Fruit fly (Drosophila melanogaster) whole organism, embryonic: ENCODE measurements around the gene CG43998.
A peak's percentile ranks its signal among the peaks of the same experiment; 100 is the strongest.

Experiments
- ATbp ChIP-seq: fragments of 200-800 bp; sonication (Bioruptor generic); optimal IDR thresholded peaks from 2 replicates; lab custom pipeline; 2017; ENCODE audit warnings: missing biosample characterization, mild to moderate bottlenecking, missing genetic modification characterization, missing genetic modification reagents
- Atf-2 ChIP-seq: fragments of 200-800 bp; sonication (Bioruptor generic); optimal IDR thresholded peaks from 2 replicates; lab custom pipeline; 2016; ENCODE audit warnings: missing biosample characterization, missing genetic modification characterization
- C15 ChIP-seq: fragments of 200-800 bp; sonication (Bioruptor generic); IDR thresholded peaks from 3 replicates; pipeline ENCODE4 v1.3.6; 2022; ENCODE audit warnings: missing biosample characterization, missing genetic modification characterization
- CG10209 ChIP-seq: fragments of 200-800 bp; sonication (Bioruptor generic); optimal IDR thresholded peaks from 3 replicates; lab custom pipeline; 2017; ENCODE audit warnings: missing biosample characterization, mild to moderate bottlenecking, missing genetic modification characterization, missing genetic modification reagents
- CG10959 ChIP-seq: fragments of 200-800 bp; sonication (Bioruptor generic); IDR thresholded peaks from 2 replicates; pipeline ENCODE4 v1.3.6; 2022; ENCODE audit warnings: missing biosample characterization, missing genetic modification characterization
- CG11696 ChIP-seq: fragments of 200-800 bp; sonication (Bioruptor generic); IDR thresholded peaks from 2 replicates; pipeline ENCODE4 v1.3.6; 2022; ENCODE audit warnings: missing biosample characterization, missing genetic modification characterization
- CG13775 ChIP-seq: fragments of 200-800 bp; sonication (Bioruptor generic); optimal IDR thresholded peaks from 3 replicates; lab custom pipeline; 2017; ENCODE audit warnings: missing biosample characterization, mild to moderate bottlenecking, missing genetic modification characterization
- CG14050 ChIP-seq: fragments of 200-800 bp; sonication (Bioruptor generic); IDR thresholded peaks from 3 replicates; pipeline ENCODE4 v1.3.6; 2022; ENCODE audit warnings: missing biosample characterization, missing genetic modification characterization
- CG1603 ChIP-seq: fragments of 200-800 bp; sonication (Bioruptor generic); optimal IDR thresholded peaks from 2 replicates; lab custom pipeline; 2019; ENCODE audit warnings: missing biosample characterization, mild to moderate bottlenecking, missing genetic modification characterization, moderate library complexity
- CG17361 ChIP-seq: fragments of 200-800 bp; sonication (Bioruptor generic); IDR thresholded peaks from 3 replicates; pipeline ENCODE4 v1.3.6; 2022; ENCODE audit warnings: missing biosample characterization, missing genetic modification characterization
- CG17385 ChIP-seq: fragments of 200-800 bp; sonication (Bioruptor generic); optimal IDR thresholded peaks from 3 replicates; lab custom pipeline; 2018; ENCODE audit warnings: missing biosample characterization, mild to moderate bottlenecking, missing genetic modification characterization
- CG17802 ChIP-seq: fragments of 200-800 bp; sonication (Bioruptor generic); optimal IDR thresholded peaks from 2 replicates; lab custom pipeline; 2018; ENCODE audit warnings: missing biosample characterization, mild to moderate bottlenecking, missing genetic modification characterization, moderate library complexity
- CG18476 ChIP-seq: fragments of 200-800 bp; sonication (Bioruptor generic); optimal IDR thresholded peaks from 2 replicates; lab custom pipeline; 2016; ENCODE audit warnings: missing biosample characterization, mild to moderate bottlenecking, missing genetic modification characterization
- CG3995 ChIP-seq: fragments of 200-800 bp; sonication (Bioruptor generic); optimal IDR thresholded peaks from 3 replicates; lab custom pipeline; 2016; ENCODE audit warnings: missing biosample characterization, missing genetic modification characterization
- CG4360 ChIP-seq: fragments of 200-800 bp; sonication (Bioruptor generic); IDR thresholded peaks from 2 replicates; pipeline ENCODE4 v1.3.6; 2022; ENCODE audit warnings: missing biosample characterization, missing genetic modification characterization
- CG5953 ChIP-seq: fragments of 200-800 bp; sonication (Bioruptor generic); IDR thresholded peaks from 2 replicates; pipeline ENCODE4 v1.3.6; 2022; ENCODE audit warnings: missing biosample characterization, missing genetic modification characterization
- CG6765 ChIP-seq: fragments of 200-800 bp; sonication (Bioruptor generic); optimal IDR thresholded peaks from 3 replicates; lab custom pipeline; 2017; ENCODE audit warnings: missing biosample characterization, mild to moderate bottlenecking, missing genetic modification characterization
- CG7987 ChIP-seq: fragments of 200-800 bp; sonication (Bioruptor generic); optimal IDR thresholded peaks from 2 replicates; lab custom pipeline; 2018; ENCODE audit warnings: missing biosample characterization, mild to moderate bottlenecking, missing genetic modification characterization, moderate library complexity
- CG8290 ChIP-seq, 3 experiments: fragments of 200-800 bp; sonication (Bioruptor generic); optimal IDR thresholded peaks; 2 replicates each; lab custom pipeline; 2016 to 2019; ENCODE audit warnings: missing biosample characterization in 3 of 3, missing genetic modification characterization in 3 of 3, mild to moderate bottlenecking in 2 of 3, moderate library complexity in 1 of 3
- CTCF ChIP-seq: fragments of 200-800 bp; sonication (Bioruptor generic); optimal IDR thresholded peaks from 2 replicates; lab custom pipeline; 2017; ENCODE audit warnings: missing biosample characterization, mild to moderate bottlenecking, missing genetic modification characterization, moderate library complexity
- CrebB ChIP-seq: fragments of 200-800 bp; sonication (Bioruptor generic); optimal IDR thresholded peaks from 3 replicates; lab custom pipeline; 2018; ENCODE audit warnings: missing biosample characterization, mild to moderate bottlenecking, missing genetic modification characterization
- Dad ChIP-seq: fragments of 200-800 bp; sonication (Bioruptor generic); optimal IDR thresholded peaks from 3 replicates; lab custom pipeline; 2016; ENCODE audit warnings: missing biosample characterization, missing genetic modification characterization
- HHEX ChIP-seq: fragments of 200-800 bp; sonication (Bioruptor generic); optimal IDR thresholded peaks from 3 replicates; lab custom pipeline; 2017; ENCODE audit warnings: missing biosample characterization, mild to moderate bottlenecking, missing genetic modification characterization, missing genetic modification reagents
- Lpt ChIP-seq: fragments of >200 bp; optimal IDR thresholded peaks from 2 replicates; lab custom pipeline; 2018; ENCODE audit warnings: missing biosample characterization, missing genetic modification characterization
- MBD-R2 ChIP-seq: fragments of 200-800 bp; sonication (Bioruptor generic); IDR thresholded peaks from 2 replicates; pipeline ENCODE4 v1.3.6; 2022; ENCODE audit warnings: missing biosample characterization, missing genetic modification characterization
- MESR4 ChIP-seq: fragments of 200-800 bp; sonication (Bioruptor generic); optimal IDR thresholded peaks from 2 replicates; lab custom pipeline; 2018; ENCODE audit warnings: missing biosample characterization, mild to moderate bottlenecking, missing genetic modification characterization, moderate library complexity
- MTF-1 ChIP-seq: fragments of 200-800 bp; sonication (Bioruptor generic); optimal IDR thresholded peaks from 2 replicates; lab custom pipeline; 2018; ENCODE audit warnings: missing biosample characterization, mild to moderate bottlenecking, missing genetic modification characterization, borderline replicate concordance
- TFAM ChIP-seq: fragments of 200-800 bp; sonication (Bioruptor generic); optimal IDR thresholded peaks from 2 replicates; lab custom pipeline; 2017; ENCODE audit warnings: missing biosample characterization, missing genetic modification characterization, inconsistent platforms
- disco-r ChIP-seq: fragments of 200-800 bp; sonication (Bioruptor generic); optimal IDR thresholded peaks from 2 replicates; lab custom pipeline; 2016; ENCODE audit warnings: missing biosample characterization, missing genetic modification characterization
- dmrt11E ChIP-seq: fragments of 200-800 bp; sonication (Bioruptor generic); optimal IDR thresholded peaks from 3 replicates; lab custom pipeline; 2018; ENCODE audit warnings: missing biosample characterization, mild to moderate bottlenecking, missing genetic modification characterization, moderate library complexity
- emc ChIP-seq: fragments of 200-800 bp; sonication (Bioruptor generic); optimal IDR thresholded peaks from 2 replicates; lab custom pipeline; 2016; ENCODE audit warnings: missing biosample characterization, missing genetic modification characterization
- eyg ChIP-seq: fragments of 200-800 bp; sonication (Bioruptor generic); optimal IDR thresholded peaks from 3 replicates; lab custom pipeline; 2016; ENCODE audit warnings: missing biosample characterization, missing genetic modification characterization
- ftz-f1 ChIP-seq: fragments of 200-800 bp; sonication (Bioruptor generic); optimal IDR thresholded peaks from 2 replicates; lab custom pipeline; 2016; ENCODE audit warnings: missing biosample characterization, missing genetic modification characterization
- gem ChIP-seq: fragments of 200-800 bp; sonication (Bioruptor generic); optimal IDR thresholded peaks from 2 replicates; lab custom pipeline; 2019; ENCODE audit warnings: missing biosample characterization, mild to moderate bottlenecking, missing genetic modification characterization, moderate library complexity
- ham ChIP-seq: fragments of 200-800 bp; sonication (Bioruptor generic); IDR thresholded peaks from 2 replicates; pipeline ENCODE4 v1.3.6; 2022; ENCODE audit warnings: missing biosample characterization, missing genetic modification characterization
- hb ChIP-seq: fragments of 200-800 bp; sonication (Bioruptor generic); IDR thresholded peaks from 3 replicates; pipeline ENCODE4 v1.3.6; 2022; ENCODE audit warnings: missing biosample characterization, missing genetic modification characterization; ENCODE audit not compliant: partially characterized antibody
- hbn ChIP-seq: fragments of 200-800 bp; sonication (Bioruptor generic); IDR thresholded peaks from 2 replicates; pipeline ENCODE4 v1.3.6; 2022; ENCODE audit warnings: missing biosample characterization, missing genetic modification characterization; ENCODE audit not compliant: partially characterized antibody
- hkb ChIP-seq, 2 experiments: fragments of 200-800 bp in 1 of 2; fragments of >200 bp in 1 of 2; sonication (Bioruptor generic) in 1 of 2; IDR thresholded peaks in 1 of 2; optimal IDR thresholded peaks in 1 of 2; 2 replicates each; pipeline versions ENCODE4 v1.3.6 to Lab custom; 2017 to 2022; ENCODE audit warnings: missing biosample characterization in 1 of 2, missing genetic modification characterization in 1 of 2
- jigr1 ChIP-seq: fragments of 200-800 bp; sonication (Bioruptor generic); IDR thresholded peaks from 3 replicates; pipeline ENCODE4 v1.3.6; 2022; ENCODE audit warnings: missing biosample characterization, missing genetic modification characterization
- lab ChIP-seq: fragments of 200-800 bp; sonication (Bioruptor generic); optimal IDR thresholded peaks from 3 replicates; lab custom pipeline; 2017; ENCODE audit warnings: missing biosample characterization, missing genetic modification characterization, mild to moderate bottlenecking, moderate library complexity, missing genetic modification reagents
- otp ChIP-seq: fragments of 200-800 bp; sonication (Bioruptor generic); IDR thresholded peaks from 3 replicates; pipeline ENCODE4, ENCODE4 v1.3.6; 2022; ENCODE audit warnings: missing biosample characterization, missing genetic modification characterization
- salm ChIP-seq: fragments of 200-800 bp; sonication (Bioruptor generic); optimal IDR thresholded peaks from 2 replicates; lab custom pipeline; 2018; ENCODE audit warnings: missing biosample characterization, mild to moderate bottlenecking, missing genetic modification characterization
- sqz ChIP-seq: fragments of 200-800 bp; sonication (Bioruptor generic); optimal IDR thresholded peaks from 3 replicates; lab custom pipeline; 2018; ENCODE audit warnings: missing biosample characterization, mild to moderate bottlenecking, missing genetic modification characterization
- tin ChIP-seq: fragments of 200-800 bp; sonication (Bioruptor generic); optimal IDR thresholded peaks from 3 replicates; lab custom pipeline; 2016; ENCODE audit warnings: missing biosample characterization, missing genetic modification characterization
- toy ChIP-seq: fragments of 200-800 bp; sonication (Bioruptor generic); IDR thresholded peaks from 2 replicates; pipeline ENCODE4 v1.3.6; 2022; ENCODE audit warnings: missing biosample characterization, missing genetic modification characterization
- ttk ChIP-seq: fragments of 200-800 bp; sonication (Bioruptor generic); IDR thresholded peaks from 2 replicates; pipeline ENCODE4 v2.1.2; 2022; ENCODE audit warnings: missing biosample characterization, missing genetic modification characterization
- tup ChIP-seq: fragments of 200-800 bp; sonication (Bioruptor generic); optimal IDR thresholded peaks from 2 replicates; lab custom pipeline; 2016; ENCODE audit warnings: missing biosample characterization, mild to moderate bottlenecking, missing genetic modification characterization, moderate library complexity
- unc-4 ChIP-seq: fragments of 200-800 bp; sonication (Bioruptor generic); IDR thresholded peaks from 2 replicates; pipeline ENCODE4 v1.3.6; 2022; ENCODE audit warnings: missing biosample characterization, missing genetic modification characterization; ENCODE audit not compliant: partially characterized antibody

Gene CG43998

DNA sequence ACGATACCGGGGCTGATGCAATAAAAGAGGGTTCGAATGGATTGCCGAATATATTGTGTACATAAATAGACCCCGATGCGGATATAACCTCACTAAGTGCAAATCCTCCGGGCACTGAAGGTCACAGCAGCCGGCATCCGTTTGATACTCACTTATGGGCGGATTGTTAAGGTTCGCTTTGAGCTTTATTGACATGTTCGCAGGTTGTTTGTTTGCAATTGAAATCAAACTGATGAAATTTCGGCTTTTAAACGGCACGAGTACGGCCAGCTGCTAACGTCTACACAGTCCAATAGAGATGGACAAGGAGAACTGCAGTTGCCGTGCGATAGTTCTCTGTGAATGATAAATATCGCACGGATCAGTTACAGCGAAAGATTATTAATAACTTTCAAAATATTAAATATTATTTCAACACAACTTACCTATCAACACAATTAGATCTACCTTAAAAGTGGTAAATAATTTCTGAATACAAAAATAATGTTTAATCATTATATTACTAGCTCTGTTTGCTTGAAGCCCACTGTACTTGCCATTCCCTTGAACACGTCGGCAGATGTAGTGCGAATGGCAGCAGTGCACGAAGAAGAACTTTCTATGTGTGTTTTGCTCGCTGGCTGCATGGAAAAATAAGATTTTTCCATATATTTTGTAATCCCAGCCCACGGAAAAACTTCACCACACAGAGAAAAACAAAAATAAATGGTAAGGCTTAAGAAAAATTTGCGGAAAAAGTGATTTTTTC lies 29.5 kb upstream of the CG43998 start, which contains the start of the genes GluProRS and AP-1sigma (continued):
- TF ChIP-seq CG18476 (GFP tag; lab: Kevin White, UChicago) = peak; percentile 91
- TF ChIP-seq tup (GFP tag; lab: Kevin White, UChicago) = peak; percentile 82
- TF ChIP-seq disco-r (GFP tag; lab: Kevin White, UChicago) = peak; percentile 42
- TF ChIP-seq salm (tag; lab: Kevin White, UChicago) = peak; percentile 52
- peak; percentile 89 for TF ChIP-seq jigr1 (GFP tag; lab: Robert Waterston, UW)
- TF ChIP-seq otp = peak; percentile 93
- TF ChIP-seq Atf-2 (GFP tag; lab: Kevin White, UChicago) = peak; percentile 74
- TF ChIP-seq eyg (GFP tag; lab: Kevin White, UChicago) = peak; percentile 48
- TF ChIP-seq CTCF (GFP tag; lab: Kevin White, UChicago) = no peak
- TF ChIP-seq Lpt (GFP tag; lab: Kevin White, UChicago) = no peak
- TF ChIP-seq ttk (GFP tag; lab: Robert Waterston, UW) = peak; percentile 95
- TF ChIP-seq MTF-1 (GFP tag; lab: Kevin White, UChicago) = peak; percentile 59
- peak; percentile 84 for TF ChIP-seq CG10209 (GFP tag; lab: Kevin White, UChicago)
- TF ChIP-seq CG13775 (GFP tag; lab: Kevin White, UChicago) = peak; percentile 93
- peak; percentile 49 for TF ChIP-seq CG6765 (GFP tag; lab: Kevin White, UChicago)
- no peak for TF ChIP-seq TFAM (GFP tag; lab: Kevin White, UChicago)
- TF ChIP-seq CG11696 (GFP tag; lab: Robert Waterston, UW) = peak; percentile 90
- peak; percentile 94 for TF ChIP-seq CG5953 (GFP tag; lab: Robert Waterston, UW)
- TF ChIP-seq sqz (GFP tag; lab: Kevin White, UChicago) = peak; percentile 12
- TF ChIP-seq C15 = peak; percentile 88; the same call in 2 of the 3 replicates
- peak; percentile 94 for TF ChIP-seq MESR4 (GFP tag; lab: Kevin White, UChicago)
- TF ChIP-seq dmrt11E (tag; lab: Kevin White, UChicago) = peak; percentile 89
- TF ChIP-seq emc (GFP tag; lab: Kevin White, UChicago) = peak; percentile 77
- peak; percentile 93 for TF ChIP-seq CG10959
- peak; percentile 67 for TF ChIP-seq CrebB
- TF ChIP-seq CG1603 (tag; lab: Kevin White, UChicago) = peak; percentile 92
- TF ChIP-seq Dad (GFP tag; lab: Kevin White, UChicago) = peak; percentile 86
- peak; percentile 88 for TF ChIP-seq toy (GFP tag; lab: Robert Waterston, UW)
- TF ChIP-seq ham = peak; percentile 82; the same call in 1 of the 2 replicates
- TF ChIP-seq HHEX (GFP tag; lab: Kevin White, UChicago) = peak; percentile 74
- TF ChIP-seq CG8290 (GFP tag; optimal IDR thresholded peaks at IDR 0.05; lab: Kevin White, UChicago) = peak; percentile 82
- peak in 1 of 2 experiments; percentile 82 for TF ChIP-seq CG8290 (tag; optimal IDR thresholded peaks at IDR 0.05; lab: Kevin White, UChicago)
- peak; percentile 90 for TF ChIP-seq CG14050
- peak; percentile 90 for TF ChIP-seq hb (GFP tag; lab: Robert Waterston, UW)
- peak; percentile 16 for TF ChIP-seq hkb (optimal IDR thresholded peaks at IDR 0.05; lab: Kevin White, UChicago)
- TF ChIP-seq hkb (GFP tag; IDR thresholded peaks at IDR 0.05; lab: Robert Waterston, UW) = peak; percentile 93
- TF ChIP-seq CG17361 (GFP tag; lab: Robert Waterston, UW) = no peak; the same call in none of the 3 replicates
- TF ChIP-seq lab = peak; percentile 92
- peak; percentile 97 for TF ChIP-seq CG17385 (GFP tag; lab: Kevin White, UChicago)
- TF ChIP-seq ftz-f1 (GFP tag; lab: Kevin White, UChicago) = peak; percentile 80
- peak; percentile 90 for TF ChIP-seq unc-4 (GFP tag; lab: Robert Waterston, UW)
- peak; percentile 94 for TF ChIP-seq tin (GFP tag; lab: Kevin White, UChicago)
- peak; percentile 46 for TF ChIP-seq CG7987 (GFP tag; lab: Kevin White, UChicago)
- peak; percentile 72 for TF ChIP-seq ATbp (GFP tag; lab: Kevin White, UChicago)
- peak; percentile 83 for TF ChIP-seq CG3995 (GFP tag; lab: Kevin White, UChicago)
- TF ChIP-seq CG17802 (tag; lab: Kevin White, UChicago) = peak; percentile 70
- TF ChIP-seq MBD-R2 = peak; percentile 95
- TF ChIP-seq CG4360 (GFP tag; lab: Robert Waterston, UW) = peak; percentile 78
- peak; percentile 79 for TF ChIP-seq hbn (GFP tag; lab: Robert Waterston, UW)
- TF ChIP-seq gem (tag; lab: Kevin White, UChicago) = peak; percentile 95
